Worm (Caenorhabditis elegans) whole organism, young adult: ENCODE measurements around the gene C15H11.11.

ENCODE experiments used
- B0336.3 ChIP-seq: fragments of 200-800 bp; sonication (Bioruptor generic); IDR thresholded peaks from 2 replicates; pipeline ENCODE4 v1.3.6; 2022; ENCODE audit warnings: missing genetic modification characterization, missing compliant biosample characterization
- F10E7.11 ChIP-seq: sonication (generic microtip); optimal IDR thresholded peaks from 2 replicates; lab custom pipeline; 2017; ENCODE audit warnings: mild to moderate bottlenecking, missing genetic modification characterization, moderate library complexity, missing compliant biosample characterization
- F39B2.1 ChIP-seq: fragments of 200-800 bp; sonication (Bioruptor generic); IDR thresholded peaks from 2 replicates; pipeline ENCODE4 v1.3.6; 2022; ENCODE audit warnings: missing genetic modification reagents, missing genetic modification characterization, missing compliant biosample characterization
- F57C9.4 ChIP-seq: sonication (generic microtip); optimal IDR thresholded peaks from 2 replicates; lab custom pipeline; 2017; ENCODE audit warnings: mild to moderate bottlenecking, missing genetic modification characterization, missing compliant biosample characterization
- K11D2.4 ChIP-seq: fragments of 200-800 bp; sonication (Bioruptor generic); IDR thresholded peaks from 2 replicates; pipeline ENCODE4 v1.3.6; 2022; ENCODE audit warnings: missing genetic modification reagents, missing genetic modification characterization, missing compliant biosample characterization
- T07F8.4 ChIP-seq: sonication (generic microtip); optimal IDR thresholded peaks from 2 replicates; lab custom pipeline; 2016; ENCODE audit warnings: mild to moderate bottlenecking, missing genetic modification characterization, moderate library complexity, missing compliant biosample characterization
- T26A5.8 ChIP-seq: sonication (generic microtip); optimal IDR thresholded peaks from 2 replicates; lab custom pipeline; 2016; ENCODE audit warnings: missing genetic modification characterization, missing compliant biosample characterization
- Y53F4B.3 ChIP-seq: fragments of 200-800 bp; sonication (Bioruptor generic); IDR thresholded peaks from 2 replicates; pipeline ENCODE4 v1.3.6; 2022; ENCODE audit warnings: missing genetic modification reagents, missing genetic modification characterization, missing compliant biosample characterization
- Y56A3A.18 ChIP-seq: fragments of 200-800 bp; sonication (Bioruptor generic); IDR thresholded peaks from 2 replicates; pipeline ENCODE4 v1.3.6; 2022; ENCODE audit warnings: missing genetic modification reagents, missing genetic modification characterization, missing compliant biosample characterization
- Y67H2A.10 ChIP-seq: fragments of 200-800 bp; sonication (Bioruptor generic); conservative IDR thresholded peaks from 2 replicates; pipeline ENCODE4 v1.3.6; 2022; ENCODE audit warnings: missing genetic modification reagents, missing genetic modification characterization, missing compliant biosample characterization
- Y95B8A.8 ChIP-seq: fragments of 200-800 bp; sonication (Bioruptor generic); IDR thresholded peaks from 2 replicates; pipeline ENCODE4 v1.3.6; 2022; ENCODE audit warnings: missing genetic modification reagents, missing genetic modification characterization, missing compliant biosample characterization
- aptf-3 ChIP-seq: fragments of 200-800 bp; sonication (Bioruptor generic); IDR thresholded peaks from 2 replicates; pipeline ENCODE4 v1.3.6; 2022; ENCODE audit warnings: missing genetic modification characterization, missing compliant biosample characterization
- athp-1 ChIP-seq: sonication (generic microtip); optimal IDR thresholded peaks from 2 replicates; lab custom pipeline; 2017; ENCODE audit warnings: mild to moderate bottlenecking, missing genetic modification characterization, missing compliant biosample characterization
- attf-6 ChIP-seq: fragments of 200-800 bp; sonication (Bioruptor generic); IDR thresholded peaks from 2 replicates; pipeline ENCODE4 v1.3.6; 2022; ENCODE audit warnings: missing genetic modification reagents, missing genetic modification characterization, missing compliant biosample characterization
- bed-2 ChIP-seq: fragments of 200-800 bp; sonication (Bioruptor generic); IDR thresholded peaks from 2 replicates; pipeline ENCODE4 v1.3.6; 2022; ENCODE audit warnings: missing genetic modification reagents, missing genetic modification characterization, missing compliant biosample characterization
- cebp-2 ChIP-seq: fragments of 200-800 bp; sonication (Bioruptor generic); IDR thresholded peaks from 2 replicates; pipeline ENCODE4 v1.3.6; 2022; ENCODE audit warnings: missing genetic modification characterization, missing compliant biosample characterization
- ceh-79 ChIP-seq: sonication (generic microtip); optimal IDR thresholded peaks from 2 replicates; lab custom pipeline; 2017; ENCODE audit warnings: mild to moderate bottlenecking, missing genetic modification characterization, missing compliant biosample characterization
- ceh-91 ChIP-seq: fragments of 200-800 bp; sonication (Bioruptor generic); IDR thresholded peaks from 2 replicates; pipeline ENCODE4 v1.3.6; 2022; ENCODE audit warnings: missing genetic modification reagents, missing genetic modification characterization, missing compliant biosample characterization
- dpl-1 ChIP-seq: fragments of 150-350 bp; optimal IDR thresholded peaks from 2 replicates; lab custom pipeline; 2014; ENCODE audit warnings: missing biosample characterization, missing genetic modification reagents, missing genetic modification characterization
- ekl-4 ChIP-seq: fragments of 200-800 bp; sonication (Bioruptor generic); IDR thresholded peaks from 2 replicates; pipeline ENCODE4 v1.3.6; 2022; ENCODE audit warnings: missing genetic modification reagents, missing genetic modification characterization, missing compliant biosample characterization
- ets-4 ChIP-seq: fragments of 200-800 bp; sonication (Bioruptor generic); optimal IDR thresholded peaks from 2 replicates; lab custom pipeline; 2018; ENCODE audit warnings: mild to moderate bottlenecking, missing genetic modification characterization, missing compliant biosample characterization
- hmg-20 ChIP-seq: fragments of 200-800 bp; sonication (Bioruptor generic); IDR thresholded peaks from 2 replicates; pipeline ENCODE4 v1.3.6; 2022; ENCODE audit warnings: missing genetic modification reagents, missing genetic modification characterization, missing compliant biosample characterization
- lin-26 ChIP-seq: fragments of 200-800 bp; sonication (Bioruptor generic); IDR thresholded peaks from 2 replicates; pipeline ENCODE4 v1.3.6; 2022; ENCODE audit warnings: missing genetic modification reagents, missing genetic modification characterization, missing compliant biosample characterization
- lin-35 ChIP-seq, 3 experiments: fragments of 150-350 bp in 2 of 3; sonication (generic microtip) in 1 of 3; optimal IDR thresholded peaks; 2 replicates each; lab custom pipeline; 2014 to 2018; ENCODE audit warnings: missing biosample characterization in 3 of 3, missing genetic modification characterization in 3 of 3, missing genetic modification reagents in 3 of 3
- lsy-27 ChIP-seq: sonication (generic microtip); optimal IDR thresholded peaks from 2 replicates; lab custom pipeline; 2017; ENCODE audit warnings: missing genetic modification characterization, mild to moderate bottlenecking, missing compliant biosample characterization, antibody characterized with exemption, missing genotype, borderline replicate concordance; ENCODE audit not compliant: insufficient read depth
- madf-10 ChIP-seq: sonication (generic microtip); optimal IDR thresholded peaks from 2 replicates; lab custom pipeline; 2016; ENCODE audit warnings: mild to moderate bottlenecking, missing genetic modification characterization, missing compliant biosample characterization
- madf-3 ChIP-seq: fragments of 200-800 bp; sonication (Bioruptor generic); IDR thresholded peaks from 2 replicates; pipeline ENCODE4 v1.3.6; 2022; ENCODE audit warnings: missing genetic modification reagents, missing genetic modification characterization, missing compliant biosample characterization
- madf-6 ChIP-seq: fragments of 200-800 bp; sonication (Bioruptor generic); IDR thresholded peaks from 2 replicates; pipeline ENCODE4 v1.3.6; 2022; ENCODE audit warnings: missing genetic modification reagents, missing genetic modification characterization, missing compliant biosample characterization
- mel-28 ChIP-seq: sonication (generic microtip); optimal IDR thresholded peaks from 2 replicates; lab custom pipeline; 2016; ENCODE audit warnings: borderline replicate concordance, mild to moderate bottlenecking, missing genetic modification characterization, missing compliant biosample characterization
- mes-4 ChIP-seq: sonication (generic microtip); optimal IDR thresholded peaks from 2 replicates; lab custom pipeline; 2016; ENCODE audit warnings: missing genotype, missing genetic modification characterization, missing compliant biosample characterization
- nfya-1 ChIP-seq: sonication (generic microtip); optimal IDR thresholded peaks from 2 replicates; lab custom pipeline; 2017; ENCODE audit warnings: antibody characterized with exemption, missing compliant biosample characterization, missing genetic modification characterization, borderline replicate concordance; ENCODE audit not compliant: insufficient read depth
- nfya-2 ChIP-seq: fragments of 200-800 bp; sonication (Bioruptor generic); IDR thresholded peaks from 2 replicates; pipeline ENCODE4 v1.3.6; 2022; ENCODE audit warnings: missing genetic modification reagents, missing genetic modification characterization, missing compliant biosample characterization
- nfyb-1 ChIP-seq: fragments of 200-800 bp; sonication (Bioruptor generic); IDR thresholded peaks from 2 replicates; pipeline ENCODE4 v1.3.6; 2022; ENCODE audit warnings: missing genetic modification reagents, missing genetic modification characterization, missing compliant biosample characterization
- nhr-90 ChIP-seq: sonication (generic microtip); optimal IDR thresholded peaks from 2 replicates; lab custom pipeline; 2016; ENCODE audit warnings: missing genotype, mild to moderate bottlenecking, missing genetic modification characterization, missing compliant biosample characterization
- pbrm-1 ChIP-seq: fragments of 200-800 bp; sonication (Bioruptor generic); IDR thresholded peaks from 2 replicates; pipeline ENCODE4 v1.3.6; 2022; ENCODE audit warnings: missing genetic modification reagents, missing genetic modification characterization, missing compliant biosample characterization
- pha-4 ChIP-seq: fragments of 150-350 bp; sonication (generic microtip); optimal IDR thresholded peaks from 2 replicates; lab custom pipeline; 2014; ENCODE audit warnings: missing biosample characterization, missing genetic modification reagents, missing genetic modification characterization
- rcor-1 ChIP-seq: fragments of 200-800 bp; sonication (Bioruptor generic); IDR thresholded peaks from 2 replicates; pipeline ENCODE4 v1.3.6; 2022; ENCODE audit warnings: missing genetic modification reagents, missing genetic modification characterization, missing compliant biosample characterization
- repo-1 ChIP-seq: sonication (generic microtip); optimal IDR thresholded peaks from 2 replicates; lab custom pipeline; 2017; ENCODE audit warnings: mild to moderate bottlenecking, missing genetic modification characterization, missing compliant biosample characterization
- sdz-38 ChIP-seq: sonication (generic microtip); optimal IDR thresholded peaks from 2 replicates; lab custom pipeline; 2016; ENCODE audit warnings: missing genotype, missing genetic modification characterization, missing compliant biosample characterization
- snpc-1.3 ChIP-seq: sonication (generic microtip); optimal IDR thresholded peaks from 2 replicates; lab custom pipeline; 2017; ENCODE audit warnings: missing genetic modification characterization, mild to moderate bottlenecking, missing compliant biosample characterization, antibody characterized with exemption, moderate library complexity, missing genotype, missing genetic modification reagents; ENCODE audit not compliant: insufficient read depth
- snpc-4 ChIP-seq, 5 experiments: fragments of 150-350 bp in 1 of 5; sonication (generic microtip) in 4 of 5; optimal IDR thresholded peaks; 2 replicates each; lab custom pipeline; 2014 to 2018; ENCODE audit warnings: missing genetic modification characterization in 5 of 5, missing biosample characterization in 3 of 5, antibody characterized with exemption in 2 of 5, mild to moderate bottlenecking in 2 of 5, missing compliant biosample characterization in 2 of 5, missing genotype in 2 of 5, moderate library complexity in 2 of 5, missing genetic modification reagents in 1 of 5
- somi-1 ChIP-seq: fragments of 200-800 bp; sonication (Bioruptor generic); optimal IDR thresholded peaks from 2 replicates; lab custom pipeline; 2018; ENCODE audit warnings: mild to moderate bottlenecking, missing genetic modification characterization, missing compliant biosample characterization
- tbx-9 ChIP-seq: sonication (generic microtip); optimal IDR thresholded peaks from 2 replicates; lab custom pipeline; 2016; ENCODE audit warnings: borderline replicate concordance, missing genetic modification characterization, inconsistent platforms, missing compliant biosample characterization
- tlf-1 ChIP-seq: fragments of 200-800 bp; sonication (Bioruptor generic); optimal IDR thresholded peaks from 2 replicates; lab custom pipeline; 2018; ENCODE audit warnings: mild to moderate bottlenecking, missing genetic modification characterization, missing compliant biosample characterization
- unc-130 ChIP-seq: sonication (generic microtip); optimal IDR thresholded peaks from 2 replicates; lab custom pipeline; 2016; ENCODE audit warnings: missing genetic modification reagents, missing genetic modification characterization, missing compliant biosample characterization
- xnd-1 ChIP-seq: sonication (generic microtip); optimal IDR thresholded peaks from 2 replicates; lab custom pipeline; 2016; ENCODE audit warnings: missing genotype, missing genetic modification reagents, missing genetic modification characterization, missing compliant biosample characterization
- zim-3 ChIP-seq: sonication (generic microtip); optimal IDR thresholded peaks from 2 replicates; lab custom pipeline; 2017; ENCODE audit warnings: mild to moderate bottlenecking, missing genetic modification characterization, moderate library complexity, missing compliant biosample characterization
- ztf-28 ChIP-seq: fragments of 200-800 bp; sonication (Bioruptor generic); IDR thresholded peaks from 2 replicates; pipeline ENCODE4 v1.3.6; 2022; ENCODE audit warnings: missing genetic modification reagents, missing genetic modification characterization, missing compliant biosample characterization
- ztf-3 ChIP-seq: fragments of 200-800 bp; sonication (Bioruptor generic); optimal IDR thresholded peaks from 2 replicates; lab custom pipeline; 2018; ENCODE audit warnings: mild to moderate bottlenecking, missing genetic modification characterization, missing compliant biosample characterization

The C15H11.11 gene

DNA sequence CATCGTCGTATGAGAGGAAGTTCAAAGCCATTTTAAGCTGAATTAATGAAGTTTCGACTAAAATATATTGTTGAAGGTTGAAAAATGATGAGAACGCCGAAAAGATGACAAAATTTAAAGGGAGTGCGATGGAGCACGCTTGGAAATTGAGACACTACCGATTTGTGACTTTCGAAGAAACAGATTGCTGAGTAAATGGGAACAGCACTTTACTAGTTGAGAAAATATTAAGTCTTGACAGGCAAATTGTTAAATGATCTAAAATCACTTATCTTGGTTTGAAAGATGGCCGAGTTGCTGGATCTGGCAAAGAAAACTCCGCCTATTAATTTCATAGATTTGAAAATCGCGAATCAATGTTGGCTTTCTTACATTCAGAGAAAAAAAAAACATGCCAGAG lies 8.0 kb downstream of the C15H11.11 start, which contains the start of gene rpoa-12 (continued):
- TF ChIP-seq lsy-27 (tag; lab: Kevin White, UChicago) (no peak), tlf-1 (no peak), dpl-1 (GFP tag; lab: Kevin White, UChicago) (no peak), lin-26 (GFP tag; lab: Robert Waterston, UW) (no peak), ceh-79 (tag; lab: Kevin White, UChicago) (no peak), madf-3 (no peak), nfya-1 (tag; lab: Kevin White, UChicago) (no peak), ekl-4 (GFP tag; lab: Robert Waterston, UW) (0 out of 2 replicates have a peak, but pooled peaks have one; percentile 34), bed-2 (GFP tag; lab: Robert Waterston, UW) (no peak), athp-1 (tag; lab: Kevin White, UChicago) (no peak), Y67H2A.10 (GFP tag; lab: Robert Waterston, UW) (no peak), somi-1 (GFP tag; lab: Kevin White, UChicago) (no peak), Y53F4B.3 (GFP tag; lab: Robert Waterston, UW) (no peak), mel-28 (tag; lab: Kevin White, UChicago) (no peak), nhr-90 (tag; lab: Kevin White, UChicago) (no peak), ets-4 (GFP tag; lab: Kevin White, UChicago) (no peak), ceh-91 (GFP tag; lab: Robert Waterston, UW) (no peak), T07F8.4 (no peak), F10E7.11 (no peak), sdz-38 (tag; lab: Kevin White, UChicago) (no peak), snpc-4 (GFP tag; optimal IDR thresholded peaks at IDR 0.05; lab: Kevin White, UChicago) (no peak), snpc-4 (tag; optimal IDR thresholded peaks at IDR 0.05; lab: Kevin White, UChicago) (peak in 1 of 4 experiments; percentile 42), repo-1 (tag; lab: Kevin White, UChicago) (no peak), ztf-28 (GFP tag; lab: Robert Waterston, UW) (no peak), snpc-1.3 (no peak), rcor-1 (GFP tag; lab: Robert Waterston, UW) (no peak), xnd-1 (tag; lab: Kevin White, UChicago) (no peak), zim-3 (no peak), madf-6 (GFP tag; lab: Robert Waterston, UW) (no peak), F57C9.4 (tag; lab: Kevin White, UChicago) (no peak), hmg-20 (GFP tag; lab: Robert Waterston, UW) (no peak), aptf-3 (GFP tag; lab: Robert Waterston, UW) (no peak), unc-130 (GFP tag; lab: Kevin White, UChicago) (peak; percentile 8), T26A5.8 (tag; lab: Kevin White, UChicago) (no peak), B0336.3 (GFP tag; lab: Robert Waterston, UW) (no peak), nfyb-1 (GFP tag; lab: Robert Waterston, UW) (no peak), cebp-2 (GFP tag; lab: Robert Waterston, UW) (no peak), lin-35 (GFP tag; optimal IDR thresholded peaks at IDR 0.05; lab: Kevin White, UChicago) (no peak), Y95B8A.8 (no peak), Y56A3A.18 (no peak), tbx-9 (tag; lab: Kevin White, UChicago) (no peak), K11D2.4 (GFP tag; lab: Robert Waterston, UW) (no peak), F39B2.1 (GFP tag; lab: Robert Waterston, UW) (no peak), mes-4 (tag; lab: Kevin White, UChicago) (no peak), nfya-2 (GFP tag; lab: Robert Waterston, UW) (no peak), pbrm-1 (GFP tag; lab: Robert Waterston, UW) (no peak), ztf-3 (GFP tag; lab: Kevin White, UChicago) (no peak), pha-4 (tag; lab: Kevin White, UChicago) (no peak), attf-6 (0 out of 2 replicates have a peak, but pooled peaks have one; percentile 10), madf-10 (tag; lab: Kevin White, UChicago) (no peak)
